ENCODE assay signal across 3 fruit fly cellular contexts in genomic region chrX:3018670-3019069, dm6.
TF ChIP-seq lines count a peak whose summit lies in the region.

No protein-coding gene starts in this region.

TF ChIP-seq in whole organism, embryonic, 481 proteins besides CTCF, POLR2A, EP300 and RAD21 (continued from another document and continues in another):
- TF ChIP-seq NC2β (GFP tag; optimal IDR thresholded peaks at IDR 0.05; lab: Kevin White, UChicago), result no peak
- peak; percentile 69 for TF ChIP-seq Ssrp (tag; optimal IDR thresholded peaks at IDR 0.05; lab: Kevin White, UChicago)
- peak; percentile 54 for TF ChIP-seq HHEX (GFP tag; optimal IDR thresholded peaks at IDR 0.05; lab: Kevin White, UChicago)
- peak; percentile 30 for TF ChIP-seq CG3407 (GFP tag; optimal IDR thresholded peaks at IDR 0.05; lab: Kevin White, UChicago)
- no peak for TF ChIP-seq schlank (tag; optimal IDR thresholded peaks at IDR 0.05; lab: Kevin White, UChicago)
- no peak for TF ChIP-seq YL-1 (GFP tag; optimal IDR thresholded peaks at IDR 0.05; lab: Kevin White, UChicago)
- peak; percentile 42 for TF ChIP-seq CG5180 (GFP tag; optimal IDR thresholded peaks at IDR 0.05; lab: Kevin White, UChicago)
- peak; percentile 26 for TF ChIP-seq CG9437 (GFP tag; optimal IDR thresholded peaks at IDR 0.05; lab: Kevin White, UChicago)
- TF ChIP-seq bab2 (GFP tag; optimal IDR thresholded peaks at IDR 0.05; lab: Kevin White, UChicago), result peak; percentile 20
- TF ChIP-seq Awh (GFP tag; IDR thresholded peaks at IDR 0.05; lab: Robert Waterston, UW), result peak; percentile 55; the same call in 1 of the 2 replicates
- peak; percentile 59 for TF ChIP-seq CG4424 (GFP tag; optimal IDR thresholded peaks at IDR 0.05; lab: Kevin White, UChicago)
- TF ChIP-seq Trl (optimal IDR thresholded peaks at IDR 0.05; lab: Kevin White, UChicago), result no peak
- TF ChIP-seq Trl (GFP tag; optimal IDR thresholded peaks at IDR 0.05; lab: Kevin White, UChicago), result peak; percentile 38
- TF ChIP-seq nau (GFP tag; optimal IDR thresholded peaks at IDR 0.05; lab: Kevin White, UChicago), result peak; percentile 35
- peak; percentile 44 for TF ChIP-seq kni (GFP tag; optimal IDR thresholded peaks at IDR 0.05; lab: Kevin White, UChicago)
- TF ChIP-seq CoRest (tag; optimal IDR thresholded peaks at IDR 0.05; lab: Kevin White, UChicago), result peak; percentile 74
- peak; percentile 77 for TF ChIP-seq CG7839 (tag; optimal IDR thresholded peaks at IDR 0.05; lab: Kevin White, UChicago)
- peak; percentile 71 for TF ChIP-seq CG17359 (tag; optimal IDR thresholded peaks at IDR 0.05; lab: Kevin White, UChicago)
- peak; percentile 18 for TF ChIP-seq CG16815 (GFP tag; optimal IDR thresholded peaks at IDR 0.05; lab: Kevin White, UChicago)
- TF ChIP-seq CG18599 (GFP tag; optimal IDR thresholded peaks at IDR 0.05; lab: Kevin White, UChicago), result peak; percentile 8
- TF ChIP-seq gem (tag; optimal IDR thresholded peaks at IDR 0.05; lab: Kevin White, UChicago), result peak; percentile 83
- TF ChIP-seq CG6272 (GFP tag; IDR thresholded peaks at IDR 0.05; lab: Robert Waterston, UW), result peak; percentile 56; the same call in 1 of the 2 replicates
- peak; percentile 67 for TF ChIP-seq CG8388 (GFP tag; optimal IDR thresholded peaks at IDR 0.05; lab: Kevin White, UChicago)
- peak; percentile 33 to 51 for TF ChIP-seq chif (GFP tag; optimal IDR thresholded peaks at IDR 0.05; lab: Kevin White, UChicago)
- TF ChIP-seq Asciz (GFP tag; optimal IDR thresholded peaks at IDR 0.05; lab: Kevin White, UChicago), result peak; percentile 34
- peak; percentile 51; the same call in 1 of the 2 replicates for TF ChIP-seq ranshi (GFP tag; IDR thresholded peaks at IDR 0.05; lab: Robert Waterston, UW)
- peak; percentile 17; the same call in 1 of the 3 replicates for TF ChIP-seq Optix (GFP tag; IDR thresholded peaks at IDR 0.05; lab: Robert Waterston, UW)
- no peak for TF ChIP-seq mirr (GFP tag; optimal IDR thresholded peaks at IDR 0.05; lab: Kevin White, UChicago)
- TF ChIP-seq Bdp1 (GFP tag; optimal IDR thresholded peaks at IDR 0.05; lab: Kevin White, UChicago), result no peak
- peak; percentile 31 for TF ChIP-seq Meics (GFP tag; optimal IDR thresholded peaks at IDR 0.05; lab: Kevin White, UChicago)
- TF ChIP-seq CG1024 (GFP tag; IDR thresholded peaks at IDR 0.05; lab: Robert Waterston, UW), result no peak
- peak; percentile 43 for TF ChIP-seq CG12659 (GFP tag; optimal IDR thresholded peaks at IDR 0.05; lab: Kevin White, UChicago)
- TF ChIP-seq chm (GFP tag; IDR thresholded peaks at IDR 0.05; lab: Robert Waterston, UW), result peak; percentile 67; the same call in 1 of the 2 replicates
- TF ChIP-seq Deaf1 (tag; optimal IDR thresholded peaks at IDR 0.05; lab: Kevin White, UChicago), result no peak
- TF ChIP-seq NfI (GFP tag; optimal IDR thresholded peaks at IDR 0.05; lab: Kevin White, UChicago), result peak; percentile 55
- 0 out of 2 replicates have a peak, but pooled peaks have one; percentile 9 for TF ChIP-seq CG9215 (GFP tag; IDR thresholded peaks at IDR 0.05; lab: Robert Waterston, UW)
- TF ChIP-seq D19A (tag; optimal IDR thresholded peaks at IDR 0.05; lab: Kevin White, UChicago), result peak; percentile 95
- no peak for TF ChIP-seq BEAF-32 (GFP tag; optimal IDR thresholded peaks at IDR 0.05; lab: Kevin White, UChicago)
- TF ChIP-seq HLH3B (GFP tag; IDR thresholded peaks at IDR 0.05; lab: Robert Waterston, UW), result peak; percentile 75
- TF ChIP-seq CG30403 (GFP tag; optimal IDR thresholded peaks at IDR 0.05; lab: Kevin White, UChicago), result peak; percentile 55
- TF ChIP-seq twi (tag; optimal IDR thresholded peaks at IDR 0.05; lab: Kevin White, UChicago), result peak; percentile 8
- peak; percentile 63 for TF ChIP-seq CG1233 (GFP tag; optimal IDR thresholded peaks at IDR 0.05; lab: Kevin White, UChicago)
- TF ChIP-seq CG5953 (GFP tag; IDR thresholded peaks at IDR 0.05; lab: Robert Waterston, UW), result 0 out of 2 replicates have a peak, but pooled peaks have one; percentile 16

TF ChIP-seq in whole organism, prepupa, 60 proteins besides CTCF, POLR2A, EP300 and RAD21 (continued from another document):
- TF ChIP-seq lz (GFP tag; optimal IDR thresholded peaks at IDR 0.05; lab: Kevin White, UChicago) (peak; percentile 90), Eip78C (GFP tag; lab: Kevin White, UChicago) (peak; percentile 99), CG8632 (GFP tag; optimal IDR thresholded peaks at IDR 0.05; lab: Kevin White, UChicago) (peak; percentile 91), achi (GFP tag; optimal IDR thresholded peaks at IDR 0.05; lab: Kevin White, UChicago) (peak; percentile 92), Hr4 (GFP tag; optimal IDR thresholded peaks at IDR 0.05; lab: Kevin White, UChicago) (peak; percentile 67), eg (GFP tag; IDR thresholded peaks at IDR 0.05; lab: Robert Waterston, UW) (peak; percentile 78), salr (GFP tag; optimal IDR thresholded peaks at IDR 0.05; lab: Kevin White, UChicago) (peak; percentile 76 to 85), CG3032 (tag; optimal IDR thresholded peaks at IDR 0.05; lab: Kevin White, UChicago) (peak; percentile 91), dsx (GFP tag; optimal IDR thresholded peaks at IDR 0.05; lab: Kevin White, UChicago; ENCODE audit: poor library complexity, severe bottlenecking) (peak; percentile 88), CG8119 (GFP tag; IDR thresholded peaks at IDR 0.05; lab: Robert Waterston, UW) (peak; percentile 87), acj6 (GFP tag; optimal IDR thresholded peaks at IDR 0.05; lab: Kevin White, UChicago) (peak; percentile 91), spab (GFP tag; optimal IDR thresholded peaks at IDR 0.05; lab: Kevin White, UChicago) (peak; percentile 90), CG11762 (GFP tag; optimal IDR thresholded peaks at IDR 0.05; lab: Kevin White, UChicago; ENCODE audit: insufficient read depth) (peak; percentile 83), Ets96B (tag; optimal IDR thresholded peaks at IDR 0.05; lab: Kevin White, UChicago) (peak; percentile 92), cyc (GFP tag; optimal IDR thresholded peaks at IDR 0.05; lab: Kevin White, UChicago) (peak; percentile 86), CG9139 (GFP tag; optimal IDR thresholded peaks at IDR 0.05; lab: Kevin White, UChicago) (peak; percentile 87), Gug (GFP tag; IDR thresholded peaks at IDR 0.05; lab: Robert Waterston, UW) (peak; percentile 85), CG6854 (GFP tag; optimal IDR thresholded peaks at IDR 0.05; lab: Kevin White, UChicago) (peak; percentile 78), fkh (GFP tag; optimal IDR thresholded peaks at IDR 0.05; lab: Kevin White, UChicago) (no peak), Eip75B (GFP tag; optimal IDR thresholded peaks at IDR 0.05; lab: Kevin White, UChicago) (peak; percentile 92), CG34406 (GFP tag; optimal IDR thresholded peaks at IDR 0.05; lab: Kevin White, UChicago) (peak; percentile 90), CG6163 (GFP tag; IDR thresholded peaks at IDR 0.05; lab: Robert Waterston, UW) (peak; percentile 94), Lpt (GFP tag; optimal IDR thresholded peaks at IDR 0.05; lab: Kevin White, UChicago) (peak; percentile 90), CG10631 (GFP tag; optimal IDR thresholded peaks at IDR 0.05; lab: Kevin White, UChicago) (peak; percentile 93), CG11902 (GFP tag; optimal IDR thresholded peaks at IDR 0.05; lab: Kevin White, UChicago) (peak; percentile 86), CG6808 (GFP tag; optimal IDR thresholded peaks at IDR 0.05; lab: Kevin White, UChicago) (peak; percentile 93), CG6276 (GFP tag; optimal IDR thresholded peaks at IDR 0.05; lab: Kevin White, UChicago) (peak; percentile 60), CG1621 (tag; optimal IDR thresholded peaks at IDR 0.05; lab: Kevin White, UChicago) (peak; percentile 86), CG6792 (GFP tag; optimal IDR thresholded peaks at IDR 0.05; lab: Kevin White, UChicago) (peak; percentile 93), Ets21C (GFP tag; optimal IDR thresholded peaks at IDR 0.05; lab: Kevin White, UChicago) (peak; percentile 77), topi (GFP tag; optimal IDR thresholded peaks at IDR 0.05; lab: Kevin White, UChicago) (peak; percentile 91), CG3919 (GFP tag; optimal IDR thresholded peaks at IDR 0.05; lab: Kevin White, UChicago) (peak; percentile 92), Blimp-1 (GFP tag; optimal IDR thresholded peaks at IDR 0.05; lab: Kevin White, UChicago) (peak; percentile 61), Eip93F (GFP tag; optimal IDR thresholded peaks at IDR 0.05; lab: Kevin White, UChicago) (peak; percentile 74), CG4318 (GFP tag; optimal IDR thresholded peaks at IDR 0.05; lab: Kevin White, UChicago) (peak; percentile 42), fd85E (GFP tag; optimal IDR thresholded peaks at IDR 0.05; lab: Kevin White, UChicago) (peak; percentile 71)

TF ChIP-seq in whole organism, wandering third instar larva, 38 proteins besides CTCF, POLR2A, EP300 and RAD21 (continued from another document):
- no peak for TF ChIP-seq Dif (GFP tag; optimal IDR thresholded peaks at IDR 0.05; lab: Kevin White, UChicago; ENCODE audit: partially characterized antibody)
- peak; percentile 87 for TF ChIP-seq Sp1 (GFP tag; optimal IDR thresholded peaks at IDR 0.05; lab: Kevin White, UChicago)
- no peak for TF ChIP-seq GATAd (GFP tag; optimal IDR thresholded peaks at IDR 0.05; lab: Kevin White, UChicago)
- TF ChIP-seq lola (GFP tag; optimal IDR thresholded peaks at IDR 0.05; lab: Kevin White, UChicago), result no peak
- TF ChIP-seq CrebA (GFP tag; optimal IDR thresholded peaks at IDR 0.05; lab: Kevin White, UChicago; ENCODE audit: borderline replicate concordance), result peak; percentile 37
- TF ChIP-seq N (GFP tag; optimal IDR thresholded peaks at IDR 0.05; lab: Kevin White, UChicago), result no peak
- peak; percentile 84 for TF ChIP-seq ey (GFP tag; optimal IDR thresholded peaks at IDR 0.05; lab: Kevin White, UChicago)
